Fruit fly (Drosophila melanogaster) whole organism, wandering third instar larva: ENCODE results near the gene Or85f.

Experiments
- Abd-B ChIP-seq: fragments of >200 bp; optimal IDR thresholded peaks from 2 replicates; lab custom pipeline; 2017; ENCODE audit warnings: missing biosample characterization, missing genetic modification characterization
- CG32264 ChIP-seq: fragments of 200-800 bp; sonication (Bioruptor generic); optimal IDR thresholded peaks from 2 replicates; lab custom pipeline; 2016; ENCODE audit warnings: missing biosample characterization, missing genetic modification characterization
- CG9705 ChIP-seq: fragments of 200-800 bp; sonication (Bioruptor generic); optimal IDR thresholded peaks from 2 replicates; lab custom pipeline; 2018; ENCODE audit warnings: missing biosample characterization, mild to moderate bottlenecking, missing genetic modification characterization
- CrebA ChIP-seq: fragments of 200-800 bp; sonication (Bioruptor generic); optimal IDR thresholded peaks from 2 replicates; lab custom pipeline; 2016; ENCODE audit warnings: missing biosample characterization, mild to moderate bottlenecking, missing genetic modification characterization, borderline replicate concordance
- Dfd ChIP-seq: fragments of >200 bp; optimal IDR thresholded peaks from 2 replicates; lab custom pipeline; 2017; ENCODE audit warnings: missing biosample characterization, missing genetic modification characterization
- Dif ChIP-seq: fragments of 200-275, 200-300 bp; sonication (Bioruptor generic); optimal IDR thresholded peaks from 2 replicates; lab custom pipeline; 2018; ENCODE audit warnings: missing biosample characterization, missing genetic modification characterization; ENCODE audit not compliant: partially characterized antibody
- GATAd ChIP-seq: sonication (Bioruptor generic); optimal IDR thresholded peaks from 2 replicates; lab custom pipeline; 2016; ENCODE audit warnings: missing biosample characterization, missing genetic modification characterization
- HLH106 ChIP-seq: fragments of 200-800 bp; optimal IDR thresholded peaks from 3 replicates; lab custom pipeline; 2019; ENCODE audit warnings: missing biosample characterization, mild to moderate bottlenecking, missing genetic modification characterization, moderate library complexity
- Hnf4 ChIP-seq: fragments of 200-800 bp; sonication (Bioruptor generic); optimal IDR thresholded peaks from 2 replicates; lab custom pipeline; 2016; ENCODE audit warnings: missing biosample characterization, mild to moderate bottlenecking, missing genetic modification characterization
- Hr78 ChIP-seq: fragments of >200 bp; optimal IDR thresholded peaks from 2 replicates; lab custom pipeline; 2017; ENCODE audit warnings: missing biosample characterization, missing genetic modification characterization
- Hr83 ChIP-seq: fragments of 200-300 bp; sonication (Bioruptor generic); optimal IDR thresholded peaks from 2 replicates; lab custom pipeline; 2016; ENCODE audit warnings: missing biosample characterization, mild to moderate bottlenecking, missing genetic modification characterization, moderate library complexity; ENCODE audit not compliant: poor library complexity, severe bottlenecking
- Jra ChIP-seq: sonication (Bioruptor generic); optimal IDR thresholded peaks from 2 replicates; lab custom pipeline; 2016; ENCODE audit warnings: missing biosample characterization, missing genetic modification characterization
- Mio ChIP-seq: sonication (Bioruptor generic); optimal IDR thresholded peaks from 2 replicates; lab custom pipeline; 2016; ENCODE audit warnings: missing biosample characterization, missing genetic modification characterization
- Myc ChIP-seq: fragments of >200 bp; optimal IDR thresholded peaks from 2 replicates; lab custom pipeline; 2017
- N ChIP-seq: fragments of >200 bp; optimal IDR thresholded peaks from 2 replicates; lab custom pipeline; 2018; ENCODE audit warnings: missing biosample characterization, missing external identifiers, missing genetic modification characterization
- OdsH ChIP-seq: fragments of 200-800 bp; sonication (Bioruptor generic); optimal IDR thresholded peaks from 2 replicates; lab custom pipeline; 2016; ENCODE audit warnings: missing biosample characterization, mild to moderate bottlenecking, missing genetic modification characterization
- Rel ChIP-seq, 2 experiments: fragments of 200-800 bp; sonication (Bioruptor generic) in 1 of 2; optimal IDR thresholded peaks; 2 replicates in 1 of 2; 3 replicates in 1 of 2; lab custom pipeline; 2016 to 2019; ENCODE audit warnings: mild to moderate bottlenecking in 2 of 2, missing biosample characterization in 2 of 2, missing genetic modification characterization in 2 of 2, moderate library complexity in 1 of 2
- Sp1 ChIP-seq: fragments of 200-800 bp; sonication (Bioruptor generic); optimal IDR thresholded peaks from 3 replicates; lab custom pipeline; 2019; ENCODE audit warnings: missing biosample characterization, mild to moderate bottlenecking, missing genetic modification characterization, moderate library complexity
- Vsx2 ChIP-seq: fragments of 200-300, 225-300 bp; sonication (Bioruptor generic); optimal IDR thresholded peaks from 2 replicates; lab custom pipeline; 2018; ENCODE audit warnings: missing biosample characterization, missing genetic modification characterization; ENCODE audit not compliant: partially characterized antibody
- br ChIP-seq: fragments of 200-800 bp; sonication (Bioruptor generic); optimal IDR thresholded peaks from 2 replicates; lab custom pipeline; 2016; ENCODE audit warnings: missing biosample characterization, missing genetic modification characterization
- brk ChIP-seq: fragments of 200-800 bp; sonication (Bioruptor generic); optimal IDR thresholded peaks from 2 replicates; lab custom pipeline; 2016; ENCODE audit warnings: missing biosample characterization, mild to moderate bottlenecking, missing genetic modification characterization
- dl ChIP-seq, 2 experiments: fragments of 175-275, 200-275 bp in 1 of 2; fragments of 200-275 bp in 1 of 2; sonication (Bioruptor generic); optimal IDR thresholded peaks; lab custom pipeline; 2018; ENCODE audit warnings: mild to moderate bottlenecking in 2 of 2, missing biosample characterization in 2 of 2, missing genetic modification characterization in 2 of 2, moderate library complexity in 2 of 2; ENCODE audit not compliant: partially characterized antibody in 2 of 2, insufficient read depth in 1 of 2
- dmrt93B ChIP-seq: fragments of 200-800 bp; sonication (Bioruptor generic); optimal IDR thresholded peaks from 2 replicates; lab custom pipeline; 2018; ENCODE audit warnings: missing biosample characterization, mild to moderate bottlenecking, missing genetic modification characterization
- dsf ChIP-seq: sonication (Bioruptor generic); optimal IDR thresholded peaks from 2 replicates; lab custom pipeline; 2016; ENCODE audit warnings: missing biosample characterization, missing genetic modification characterization, borderline replicate concordance
- ey ChIP-seq: fragments of 200-800 bp; sonication (Bioruptor generic); optimal IDR thresholded peaks from 2 replicates; lab custom pipeline; 2016; ENCODE audit warnings: missing biosample characterization, missing genetic modification characterization
- foxo ChIP-seq, 2 experiments: fragments of 200-800 bp; sonication (Bioruptor generic); optimal IDR thresholded peaks; 2 replicates in 1 of 2; 3 replicates in 1 of 2; lab custom pipeline; 2016 to 2017; ENCODE audit warnings: missing biosample characterization in 2 of 2, missing genetic modification characterization in 2 of 2
- fru ChIP-seq: fragments of 200-800 bp; sonication (Bioruptor generic); optimal IDR thresholded peaks from 3 replicates; lab custom pipeline; 2016; ENCODE audit warnings: missing biosample characterization, mild to moderate bottlenecking, missing genetic modification characterization
- h ChIP-seq: fragments of 200-800 bp; sonication (Bioruptor generic); optimal IDR thresholded peaks from 3 replicates; lab custom pipeline; 2016; ENCODE audit warnings: missing biosample characterization, mild to moderate bottlenecking, missing genetic modification characterization
- jim ChIP-seq: fragments of 175-275, 200-325 bp; sonication (Bioruptor generic); optimal IDR thresholded peaks from 2 replicates; lab custom pipeline; 2016; ENCODE audit warnings: missing biosample characterization, mild to moderate bottlenecking, missing genetic modification characterization
- lola ChIP-seq: fragments of >200 bp; optimal IDR thresholded peaks from 2 replicates; lab custom pipeline; 2017; ENCODE audit warnings: missing biosample characterization, missing genetic modification characterization
- pan ChIP-seq: fragments of >200 bp; optimal IDR thresholded peaks from 2 replicates; lab custom pipeline; 2017
- psq ChIP-seq: fragments of 200-800 bp; sonication (Bioruptor generic); optimal IDR thresholded peaks from 3 replicates; lab custom pipeline; 2017; ENCODE audit warnings: missing biosample characterization, mild to moderate bottlenecking, missing genetic modification characterization, moderate library complexity
- rgr ChIP-seq: fragments of 200-800 bp; sonication (Bioruptor generic); optimal IDR thresholded peaks from 3 replicates; lab custom pipeline; 2016; ENCODE audit warnings: missing biosample characterization, mild to moderate bottlenecking, missing genetic modification characterization
- sage ChIP-seq: fragments of 200-800 bp; sonication (Bioruptor generic); optimal IDR thresholded peaks from 2 replicates; lab custom pipeline; 2016; ENCODE audit warnings: missing biosample characterization, mild to moderate bottlenecking, missing genetic modification characterization
- sv ChIP-seq: fragments of 200-800 bp; sonication (Bioruptor generic); optimal IDR thresholded peaks from 3 replicates; lab custom pipeline; 2016; ENCODE audit warnings: missing biosample characterization, missing genetic modification characterization
- tai ChIP-seq: sonication (Bioruptor generic); optimal IDR thresholded peaks from 2 replicates; lab custom pipeline; 2016; ENCODE audit warnings: missing biosample characterization, missing genetic modification characterization
- usp ChIP-seq: fragments of >200 bp; optimal IDR thresholded peaks from 2 replicates; lab custom pipeline; 2017; ENCODE audit warnings: missing biosample characterization, missing genetic modification characterization
- woc ChIP-seq: sonication (Bioruptor generic); optimal IDR thresholded peaks from 2 replicates; lab custom pipeline; 2016; ENCODE audit warnings: missing biosample characterization, mild to moderate bottlenecking, missing genetic modification characterization

Gene Or85f

DNA sequence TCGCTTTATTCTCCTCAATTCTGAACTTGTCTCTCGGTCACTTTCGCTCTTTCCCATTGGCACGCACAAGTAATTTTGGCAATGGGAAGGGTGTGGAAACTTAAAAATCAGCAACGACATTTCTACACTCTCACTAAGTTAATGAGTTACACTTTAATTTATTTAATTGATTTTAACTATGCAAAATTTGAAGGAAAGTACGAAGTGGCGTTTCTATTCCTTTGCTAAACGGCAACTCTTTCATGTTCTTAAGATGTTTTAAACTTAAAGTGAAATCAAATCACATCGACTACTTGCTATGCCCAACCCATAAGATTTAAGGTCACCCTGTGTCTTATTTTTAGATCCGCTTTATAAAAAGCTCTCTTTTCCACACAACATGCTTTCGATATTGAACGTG is 27.6 kb upstream of the Or85f start:
- TF ChIP-seq brk (GFP tag; lab: Kevin White, UChicago): no peak
- no peak for TF ChIP-seq Rel (GFP tag; optimal IDR thresholded peaks at IDR 0.05; lab: Kevin White, UChicago)
- no peak for TF ChIP-seq Rel (tag; optimal IDR thresholded peaks at IDR 0.05; lab: Kevin White, UChicago)
- peak; percentile 4 for TF ChIP-seq woc (GFP tag; lab: Kevin White, UChicago)
- no peak for TF ChIP-seq lola (GFP tag; lab: Kevin White, UChicago)
- TF ChIP-seq dmrt93B: no peak
- no peak for TF ChIP-seq GATAd
- TF ChIP-seq CrebA (GFP tag; lab: Kevin White, UChicago): no peak
- TF ChIP-seq tai (GFP tag; lab: Kevin White, UChicago): no peak
- no peak for TF ChIP-seq Hr78 (GFP tag; lab: Kevin White, UChicago)
- TF ChIP-seq foxo (GFP tag; optimal IDR thresholded peaks at IDR 0.05; lab: Kevin White, UChicago): peak in 1 of 2 experiments; percentile 41
- TF ChIP-seq CG9705: no peak
- TF ChIP-seq sage (GFP tag; lab: Kevin White, UChicago): no peak
- no peak for TF ChIP-seq dsf (GFP tag; lab: Kevin White, UChicago)
- no peak for TF ChIP-seq usp (GFP tag; lab: Kevin White, UChicago)
- peak; percentile 2 for TF ChIP-seq psq (GFP tag; lab: Kevin White, UChicago)
- TF ChIP-seq Abd-B (GFP tag; lab: Kevin White, UChicago): no peak
- no peak for TF ChIP-seq CG32264
- TF ChIP-seq ey (GFP tag; lab: Kevin White, UChicago): peak; percentile 30
- peak; percentile 39 for TF ChIP-seq fru (GFP tag; lab: Kevin White, UChicago)
- TF ChIP-seq jim (GFP tag; lab: Kevin White, UChicago): no peak
- TF ChIP-seq rgr (GFP tag; lab: Kevin White, UChicago): peak; percentile 42
- TF ChIP-seq br (GFP tag; lab: Kevin White, UChicago): peak; percentile 27
- TF ChIP-seq h (GFP tag; lab: Kevin White, UChicago): peak; percentile 48
- no peak for TF ChIP-seq Dfd (GFP tag; lab: Kevin White, UChicago)
- TF ChIP-seq Dif (GFP tag; lab: Kevin White, UChicago): no peak
- TF ChIP-seq Jra (GFP tag; lab: Kevin White, UChicago): no peak
- no peak for TF ChIP-seq Sp1
- no peak for TF ChIP-seq Myc
- no peak for TF ChIP-seq Hnf4 (GFP tag; lab: Kevin White, UChicago)
- no peak for TF ChIP-seq Mio (GFP tag; lab: Kevin White, UChicago)
- TF ChIP-seq pan: no peak
- TF ChIP-seq N (GFP tag; lab: Kevin White, UChicago): no peak
- TF ChIP-seq HLH106 (tag; lab: Kevin White, UChicago): peak; percentile 6
- no peak for TF ChIP-seq Vsx2
- TF ChIP-seq sv (GFP tag; lab: Kevin White, UChicago): no peak
- TF ChIP-seq Hr83 (GFP tag; lab: Kevin White, UChicago): no peak
- peak; percentile 6 for TF ChIP-seq OdsH (GFP tag; lab: Kevin White, UChicago)
- no peak for TF ChIP-seq dl (GFP tag; optimal IDR thresholded peaks at IDR 0.05; lab: Kevin White, UChicago; ENCODE audit: insufficient read depth in 1 of 2, partially characterized antibody in 2 of 2)

DNA sequence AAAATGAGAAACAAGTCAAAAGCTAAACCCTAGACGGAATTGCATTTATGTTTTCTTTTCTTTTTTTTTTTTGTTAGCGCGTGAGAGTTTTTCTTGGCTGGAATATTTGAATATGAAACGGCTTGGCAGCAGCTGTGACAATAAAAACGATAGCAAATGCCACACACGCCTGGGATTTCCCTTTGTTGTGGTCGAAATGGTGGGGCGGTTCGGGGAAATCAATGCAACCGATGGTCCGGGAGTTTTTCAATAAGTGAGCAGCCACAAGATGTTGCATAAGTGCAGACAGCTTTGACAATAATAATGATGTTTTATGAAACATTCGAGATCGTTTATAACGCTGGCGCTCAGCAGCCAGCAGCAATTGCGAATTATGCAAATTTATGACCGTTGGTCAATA is 21.2 kb upstream of the Or85f start:
- TF ChIP-seq h (GFP tag; lab: Kevin White, UChicago) (no peak), woc (GFP tag; lab: Kevin White, UChicago) (no peak), Myc (no peak), sage (GFP tag; lab: Kevin White, UChicago) (no peak), Dif (GFP tag; lab: Kevin White, UChicago) (no peak), pan (no peak), Hnf4 (GFP tag; lab: Kevin White, UChicago) (no peak), Rel (GFP tag; optimal IDR thresholded peaks at IDR 0.05; lab: Kevin White, UChicago) (no peak), Rel (tag; optimal IDR thresholded peaks at IDR 0.05; lab: Kevin White, UChicago) (peak; percentile 63), CG32264 (no peak)
